Fruit fly (Drosophila melanogaster): Measurements from ENCODE around the gene CG34124.

CG34124 gene

dm6 chr2L:4945300-4945699 lies 12.9 kb upstream of the CG34124 start, which contains the start of the genes mRpL24 and betaggt-I (continued):
- TF ChIP-seq CG30431 (GFP tag; optimal IDR thresholded peaks at IDR 0.05) (peak; percentile 87), gcm (GFP tag; optimal IDR thresholded peaks at IDR 0.05) (peak; percentile 96), stwl (tag; optimal IDR thresholded peaks at IDR 0.05) (peak; percentile 69), CG14860 (GFP tag; IDR thresholded peaks at IDR 0.05; ENCODE audit: partially characterized antibody) (0 out of 3 replicates have a peak, but pooled peaks have one; percentile 7), Hand (GFP tag; optimal IDR thresholded peaks at IDR 0.05) (peak; percentile 77), CG17612 (GFP tag; IDR thresholded peaks at IDR 0.05) (peak; percentile 89), chif (GFP tag; optimal IDR thresholded peaks at IDR 0.05) (peak; percentile 82 to 87), oc (tag; optimal IDR thresholded peaks at IDR 0.05) (peak; percentile 95), CG4707 (GFP tag; optimal IDR thresholded peaks at IDR 0.05) (peak; percentile 83), abd-A (tag; optimal IDR thresholded peaks at IDR 0.05) (no peak), CG2116 (GFP tag; optimal IDR thresholded peaks at IDR 0.05) (peak; percentile 85), MBD-R2 (GFP tag; IDR thresholded peaks at IDR 0.05) (peak; percentile 99), Gug (GFP tag; IDR thresholded peaks at IDR 0.05) (peak; percentile 89), CG12942 (GFP tag; optimal IDR thresholded peaks at IDR 0.05) (peak; percentile 95), insv (GFP tag; optimal IDR thresholded peaks at IDR 0.05) (peak in 1 of 2 experiments; percentile 73), ac (GFP tag; optimal IDR thresholded peaks at IDR 0.05) (peak; percentile 23), sens (GFP tag) (peak; percentile 97), ap (GFP tag; IDR thresholded peaks at IDR 0.05) (peak; percentile 96), CG11247 (GFP tag; IDR thresholded peaks at IDR 0.05) (peak; percentile 93), BEAF-32 (GFP tag; optimal IDR thresholded peaks at IDR 0.05) (peak; percentile 39), CG4360 (GFP tag; IDR thresholded peaks at IDR 0.05) (peak; percentile 76), Med (GFP tag) (peak; percentile 92), btn (GFP tag; optimal IDR thresholded peaks at IDR 0.05) (no peak), pho (GFP tag; optimal IDR thresholded peaks at IDR 0.05) (peak; percentile 89), Mad (GFP tag; optimal IDR thresholded peaks at IDR 0.05) (peak; percentile 90), CG6791 (GFP tag; IDR thresholded peaks at IDR 0.05; ENCODE audit: partially characterized antibody) (no peak), pum (GFP tag; optimal IDR thresholded peaks at IDR 0.05) (peak; percentile 80), wek (GFP tag; optimal IDR thresholded peaks at IDR 0.05) (peak; percentile 74), CG31224 (GFP tag; IDR thresholded peaks at IDR 0.05) (peak; percentile 93), Mrtf (GFP tag; IDR thresholded peaks at IDR 0.05) (peak; percentile 91), gsb (GFP tag; IDR thresholded peaks at IDR 0.05) (peak; percentile 92), nerfin-2 (GFP tag; IDR thresholded peaks at IDR 0.05; ENCODE audit: partially characterized antibody) (no peak), Hey (tag; optimal IDR thresholded peaks at IDR 0.05) (peak; percentile 70), CG12104 (GFP tag; optimal IDR thresholded peaks at IDR 0.05) (peak; percentile 94), al (GFP tag; IDR thresholded peaks at IDR 0.05) (peak; percentile 95), Dbx (GFP tag; IDR thresholded peaks at IDR 0.05) (peak; percentile 96), sd (tag; optimal IDR thresholded peaks at IDR 0.05) (peak; percentile 89), YL-1 (GFP tag; optimal IDR thresholded peaks at IDR 0.05) (peak; percentile 95), Atf-2 (GFP tag; optimal IDR thresholded peaks at IDR 0.05) (peak; percentile 50), Hr3 (GFP tag; optimal IDR thresholded peaks at IDR 0.05) (peak; percentile 96), CG16779 (GFP tag; IDR thresholded peaks at IDR 0.05) (peak; percentile 86), CG9932 (GFP tag; IDR thresholded peaks at IDR 0.05) (peak; percentile 97), NK7.1 (GFP tag; optimal IDR thresholded peaks at IDR 0.05) (peak; percentile 35), CG4854 (GFP tag; optimal IDR thresholded peaks at IDR 0.05) (peak; percentile 87), pnt (GFP tag; optimal IDR thresholded peaks at IDR 0.05) (peak; percentile 72), Ptx1 (GFP tag; IDR thresholded peaks at IDR 0.05) (peak; percentile 98), Antp (GFP tag; optimal IDR thresholded peaks at IDR 0.05) (peak; percentile 47), sob (GFP tag; IDR thresholded peaks at IDR 0.05) (peak; percentile 97), CG2202 (tag; optimal IDR thresholded peaks at IDR 0.05) (peak; percentile 89), Hr39 (optimal IDR thresholded peaks at IDR 0.05) (no peak), CG8944 (GFP tag; optimal IDR thresholded peaks at IDR 0.05) (peak; percentile 75), CG4617 (GFP tag; optimal IDR thresholded peaks at IDR 0.05; ENCODE audit: borderline replicate concordance) (peak; percentile 97)

Data from whole organism, embryonic.